Fruit fly (Drosophila melanogaster) whole organism, wandering third instar larva: Measurements from ENCODE around the gene dnk.

Source experiments
- Abd-B ChIP-seq: fragments of >200 bp; optimal IDR thresholded peaks from 2 replicates; lab custom pipeline; 2017; ENCODE audit warnings: missing biosample characterization, missing genetic modification characterization
- GATAd ChIP-seq: sonication (Bioruptor generic); optimal IDR thresholded peaks from 2 replicates; lab custom pipeline; 2016; ENCODE audit warnings: missing biosample characterization, missing genetic modification characterization
- Hr78 ChIP-seq: fragments of >200 bp; optimal IDR thresholded peaks from 2 replicates; lab custom pipeline; 2017; ENCODE audit warnings: missing biosample characterization, missing genetic modification characterization
- Jra ChIP-seq: sonication (Bioruptor generic); optimal IDR thresholded peaks from 2 replicates; lab custom pipeline; 2016; ENCODE audit warnings: missing biosample characterization, missing genetic modification characterization
- Vsx2 ChIP-seq: fragments of 200-300, 225-300 bp; sonication (Bioruptor generic); optimal IDR thresholded peaks from 2 replicates; lab custom pipeline; 2018; ENCODE audit warnings: missing biosample characterization, missing genetic modification characterization; ENCODE audit not compliant: partially characterized antibody
- br ChIP-seq: fragments of 200-800 bp; sonication (Bioruptor generic); optimal IDR thresholded peaks from 2 replicates; lab custom pipeline; 2016; ENCODE audit warnings: missing biosample characterization, missing genetic modification characterization
- dmrt93B ChIP-seq: fragments of 200-800 bp; sonication (Bioruptor generic); optimal IDR thresholded peaks from 2 replicates; lab custom pipeline; 2018; ENCODE audit warnings: missing biosample characterization, mild to moderate bottlenecking, missing genetic modification characterization
- h ChIP-seq: fragments of 200-800 bp; sonication (Bioruptor generic); optimal IDR thresholded peaks from 3 replicates; lab custom pipeline; 2016; ENCODE audit warnings: missing biosample characterization, mild to moderate bottlenecking, missing genetic modification characterization
- lola ChIP-seq: fragments of >200 bp; optimal IDR thresholded peaks from 2 replicates; lab custom pipeline; 2017; ENCODE audit warnings: missing biosample characterization, missing genetic modification characterization
- pan ChIP-seq: fragments of >200 bp; optimal IDR thresholded peaks from 2 replicates; lab custom pipeline; 2017
- psq ChIP-seq: fragments of 200-800 bp; sonication (Bioruptor generic); optimal IDR thresholded peaks from 3 replicates; lab custom pipeline; 2017; ENCODE audit warnings: missing biosample characterization, mild to moderate bottlenecking, missing genetic modification characterization, moderate library complexity
- rgr ChIP-seq: fragments of 200-800 bp; sonication (Bioruptor generic); optimal IDR thresholded peaks from 3 replicates; lab custom pipeline; 2016; ENCODE audit warnings: missing biosample characterization, mild to moderate bottlenecking, missing genetic modification characterization
- sv ChIP-seq: fragments of 200-800 bp; sonication (Bioruptor generic); optimal IDR thresholded peaks from 3 replicates; lab custom pipeline; 2016; ENCODE audit warnings: missing biosample characterization, missing genetic modification characterization
- usp ChIP-seq: fragments of >200 bp; optimal IDR thresholded peaks from 2 replicates; lab custom pipeline; 2017; ENCODE audit warnings: missing biosample characterization, missing genetic modification characterization

- TF ChIP-seq rgr (GFP tag; lab: Kevin White, UChicago) (peak; percentile 84), usp (GFP tag; lab: Kevin White, UChicago) (no peak), h (peak; percentile 70), dmrt93B (GFP tag; lab: Kevin White, UChicago) (no peak), Vsx2 (no peak), psq (GFP tag; lab: Kevin White, UChicago) (peak; percentile 70), br (GFP tag; lab: Kevin White, UChicago) (peak; percentile 44), lola (GFP tag; lab: Kevin White, UChicago) (no peak), GATAd (GFP tag; lab: Kevin White, UChicago) (no peak), Jra (GFP tag; lab: Kevin White, UChicago) (peak; percentile 36), Hr78 (no peak), pan (lab: Kevin White, UChicago) (no peak), sv (GFP tag; lab: Kevin White, UChicago) (peak; percentile 82), Abd-B (no peak)
Measured at dm6 chr3R:18983614-18984185, 2.9 kb downstream of the dnk start, which contains the start of the genes snRNP-U1-C and gukh.
